In the genomic region with DNA sequence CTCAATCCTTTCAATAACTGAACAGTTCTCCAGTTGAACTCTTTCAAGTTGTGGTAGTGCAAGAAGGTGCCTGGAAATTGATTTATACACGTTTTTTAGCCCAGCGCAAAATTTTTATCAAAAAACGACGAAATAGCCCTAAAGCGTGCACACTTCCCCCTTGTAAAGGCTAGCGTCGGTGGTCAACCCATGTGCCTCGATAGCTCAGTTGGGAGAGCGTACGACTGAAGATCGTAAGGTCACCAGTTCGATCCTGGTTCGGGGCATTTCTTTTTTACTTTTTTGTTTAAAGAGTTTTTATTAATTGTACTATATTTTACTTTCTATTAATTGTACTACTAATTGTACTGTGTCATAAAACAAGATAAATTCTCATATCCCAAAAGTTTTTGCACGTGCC, we compare ENCODE assay signal across 3 worm cellular contexts.
TF ChIP-seq lines count a peak whose summit lies in the region.

No protein-coding gene starts in this region.

TF ChIP-seq in whole organism, L2 larva, 48 proteins besides CTCF, POLR2A, EP300 and RAD21 (continued from another document):
- no peak for TF ChIP-seq ztf-11 (tag; optimal IDR thresholded peaks at IDR 0.05; lab: Kevin White, UChicago)
- TF ChIP-seq crh-2 (tag; optimal IDR thresholded peaks at IDR 0.05; lab: Kevin White, UChicago): no peak
- TF ChIP-seq elt-3 (tag; optimal IDR thresholded peaks at IDR 0.05; lab: Kevin White, UChicago): no peak
TF ChIP-seq in whole organism, L2 larva: peak in this region for 7.

TF ChIP-seq in whole organism, L4 larva, 104 proteins besides CTCF, POLR2A, EP300 and RAD21 (continued from another document and continues in another):
- TF ChIP-seq nhr-111 (GFP tag; optimal IDR thresholded peaks at IDR 0.05; lab: Kevin White, UChicago) (no peak), unc-62 (GFP tag; optimal IDR thresholded peaks at IDR 0.05 in 1 of 2; lab: Kevin White, UChicago) (no peak), unc-62 (tag; optimal IDR thresholded peaks at IDR 0.05; lab: Kevin White, UChicago) (no peak), lin-13 (GFP tag; optimal IDR thresholded peaks at IDR 0.05; lab: Kevin White, UChicago) (no peak), nhr-10 (tag; optimal IDR thresholded peaks at IDR 0.05; lab: Kevin White, UChicago) (no peak), dmd-6 (GFP tag; IDR thresholded peaks at IDR 0.05; lab: Robert Waterston, UW) (peak; percentile 44), ceh-20 (GFP tag; IDR thresholded peaks at IDR 0.05; lab: Robert Waterston, UW) (no peak), lsy-2 (tag; optimal IDR thresholded peaks at IDR 0.05; lab: Kevin White, UChicago) (no peak), nhr-102 (tag; optimal IDR thresholded peaks at IDR 0.05; lab: Kevin White, UChicago) (peak; percentile 54), nhr-237 (tag; optimal IDR thresholded peaks at IDR 0.05; lab: Kevin White, UChicago) (no peak), ztf-11 (tag; optimal IDR thresholded peaks at IDR 0.05; lab: Kevin White, UChicago) (no peak), zip-2 (tag; optimal IDR thresholded peaks at IDR 0.05; lab: Kevin White, UChicago) (no peak), egl-27 (tag; optimal IDR thresholded peaks at IDR 0.05; lab: Kevin White, UChicago) (no peak), nhr-76 (tag; optimal IDR thresholded peaks at IDR 0.05; lab: Kevin White, UChicago) (no peak), mdl-1 (tag; optimal IDR thresholded peaks at IDR 0.05; lab: Kevin White, UChicago) (no peak), nhr-11 (tag; optimal IDR thresholded peaks at IDR 0.05; lab: Kevin White, UChicago) (no peak), ceh-62 (tag; optimal IDR thresholded peaks at IDR 0.05; lab: Kevin White, UChicago) (no peak), daf-8 (GFP tag; IDR thresholded peaks at IDR 0.05; lab: Robert Waterston, UW) (no peak), madf-5 (GFP tag; IDR thresholded peaks at IDR 0.05; lab: Robert Waterston, UW) (0 out of 4 replicates have a peak, but pooled peaks of 1 of the 2 experiments have one; percentile 10), snpc-1.2 (GFP tag; IDR thresholded peaks at IDR 0.05; lab: Robert Waterston, UW) (peak; percentile 77), lim-7 (GFP tag; IDR thresholded peaks at IDR 0.05; lab: Robert Waterston, UW) (peak; percentile 80), sdz-12 (GFP tag; optimal IDR thresholded peaks at IDR 0.05; lab: Kevin White, UChicago) (peak; percentile 42), spr-3 (GFP tag; optimal IDR thresholded peaks at IDR 0.05; lab: Kevin White, UChicago) (no peak), set-16 (GFP tag; IDR thresholded peaks at IDR 0.05; lab: Robert Waterston, UW) (no peak), T26A8.4 (GFP tag; IDR thresholded peaks at IDR 0.05; lab: Robert Waterston, UW) (peak; percentile 75), zfp-2 (tag; optimal IDR thresholded peaks at IDR 0.05; lab: Kevin White, UChicago) (no peak), dmd-9 (GFP tag; IDR thresholded peaks at IDR 0.05; lab: Robert Waterston, UW) (no peak), lin-15B (tag; optimal IDR thresholded peaks at IDR 0.05; lab: Kevin White, UChicago) (no peak), nhr-42 (GFP tag; IDR thresholded peaks at IDR 0.05; lab: Robert Waterston, UW) (no peak), D1046.2 (GFP tag; IDR thresholded peaks at IDR 0.05; lab: Robert Waterston, UW) (no peak), daf-19 (GFP tag; conservative IDR thresholded peaks at IDR 0.05; lab: Robert Waterston, UW) (peak; percentile 59; the same call in 1 of the 2 replicates), dmd-8 (GFP tag; IDR thresholded peaks at IDR 0.05; lab: Robert Waterston, UW) (peak; percentile 79; the same call in 1 of the 2 replicates), zip-11 (GFP tag; IDR thresholded peaks at IDR 0.05; lab: Robert Waterston, UW) (no peak), lin-1 (GFP tag; IDR thresholded peaks at IDR 0.05; lab: Robert Waterston, UW) (peak; percentile 52; the same call in 1 of the 2 replicates), ceh-28 (tag; optimal IDR thresholded peaks at IDR 0.05; lab: Kevin White, UChicago) (no peak), ctbp-1 (GFP tag; IDR thresholded peaks at IDR 0.05; lab: Robert Waterston, UW) (0 out of 2 replicates have a peak, but pooled peaks have one; percentile 18), Y75B8A.6 (GFP tag; IDR thresholded peaks at IDR 0.05; lab: Robert Waterston, UW) (0 out of 2 replicates have a peak, but pooled peaks have one; percentile 41), ceh-44 (GFP tag; IDR thresholded peaks at IDR 0.05; lab: Robert Waterston, UW) (no peak), F37D6.2 (tag; optimal IDR thresholded peaks at IDR 0.05; lab: Kevin White, UChicago) (no peak), mdt-29 (GFP tag; IDR thresholded peaks at IDR 0.05; lab: Robert Waterston, UW) (no peak), attf-4 (tag; optimal IDR thresholded peaks at IDR 0.05; lab: Kevin White, UChicago) (no peak), mxl-3 (GFP tag; optimal IDR thresholded peaks at IDR 0.05; lab: Kevin White, UChicago) (peak; percentile 14), vab-7 (GFP tag; IDR thresholded peaks at IDR 0.05; lab: Robert Waterston, UW) (peak; percentile 65), aly-2 (tag; optimal IDR thresholded peaks at IDR 0.05; lab: Kevin White, UChicago) (no peak), arid-1 (GFP tag; conservative IDR thresholded peaks at IDR 0.05; lab: Robert Waterston, UW) (peak; percentile 79), Y105C5A.15 (GFP tag; IDR thresholded peaks at IDR 0.05; lab: Robert Waterston, UW) (no peak), nhr-48 (tag; optimal IDR thresholded peaks at IDR 0.05; lab: Kevin White, UChicago) (peak; percentile 21), F10B5.3 (tag; optimal IDR thresholded peaks at IDR 0.05; lab: Kevin White, UChicago) (no peak), egl-43 (GFP tag; IDR thresholded peaks at IDR 0.05; lab: Robert Waterston, UW) (peak; percentile 63; the same call in 1 of the 2 replicates), ZK337.2 (GFP tag; IDR thresholded peaks at IDR 0.05; lab: Robert Waterston, UW) (no peak), lir-3 (tag; optimal IDR thresholded peaks at IDR 0.05; lab: Kevin White, UChicago) (no peak), lin-29 (GFP tag; IDR thresholded peaks at IDR 0.05; lab: Robert Waterston, UW) (no peak), ZK546.5 (tag; optimal IDR thresholded peaks at IDR 0.05; lab: Kevin White, UChicago) (no peak), jun-1 (tag; optimal IDR thresholded peaks at IDR 0.05; lab: Kevin White, UChicago) (no peak), ztf-7 (tag; optimal IDR thresholded peaks at IDR 0.05; lab: Kevin White, UChicago) (no peak), T20F7.1 (GFP tag; optimal IDR thresholded peaks at IDR 0.05; lab: Kevin White, UChicago) (no peak), madf-9 (GFP tag; conservative IDR thresholded peaks at IDR 0.05; lab: Robert Waterston, UW) (0 out of 2 replicates have a peak, but pooled peaks have one; percentile 45), zag-1 (tag; optimal IDR thresholded peaks at IDR 0.05; lab: Kevin White, UChicago) (no peak), rbr-2 (tag; optimal IDR thresholded peaks at IDR 0.05; lab: Kevin White, UChicago) (peak; percentile 30), php-3 (GFP tag; IDR thresholded peaks at IDR 0.05; lab: Robert Waterston, UW) (0 out of 2 replicates have a peak, but pooled peaks have one; percentile 36), daf-16 (GFP tag; optimal IDR thresholded peaks at IDR 0.05; lab: Kevin White, UChicago) (peak in 1 of 2 experiments; percentile 16), daf-16 (tag; optimal IDR thresholded peaks at IDR 0.05; lab: Kevin White, UChicago) (peak; percentile 28)

TF ChIP-seq in whole organism, late embryonic, 69 proteins besides CTCF, POLR2A, EP300 and RAD21 (continued from another document):
- TF ChIP-seq hlh-6 (tag; optimal IDR thresholded peaks at IDR 0.05; lab: Kevin White, UChicago) (no peak), lin-11 (tag; optimal IDR thresholded peaks at IDR 0.05; lab: Kevin White, UChicago) (no peak), pha-4 (tag; optimal IDR thresholded peaks at IDR 0.05; lab: Kevin White, UChicago) (no peak), F13H6.1 (tag; optimal IDR thresholded peaks at IDR 0.05; lab: Kevin White, UChicago) (no peak), rnt-1 (tag; optimal IDR thresholded peaks at IDR 0.05; lab: Kevin White, UChicago) (no peak), K02D7.2 (tag; optimal IDR thresholded peaks at IDR 0.05; lab: Kevin White, UChicago) (no peak), syd-9 (tag; optimal IDR thresholded peaks at IDR 0.05; lab: Kevin White, UChicago) (no peak), ref-2 (tag; optimal IDR thresholded peaks at IDR 0.05; lab: Kevin White, UChicago) (no peak), C38D4.7 (GFP tag; optimal IDR thresholded peaks at IDR 0.05; lab: Kevin White, UChicago) (peak; percentile 38), ceh-6 (GFP tag; optimal IDR thresholded peaks at IDR 0.05; lab: Kevin White, UChicago) (peak; percentile 12), npax-4 (tag; optimal IDR thresholded peaks at IDR 0.05; lab: Kevin White, UChicago) (no peak), ets-4 (tag; optimal IDR thresholded peaks at IDR 0.05; lab: Kevin White, UChicago) (no peak), hlh-13 (GFP tag; optimal IDR thresholded peaks at IDR 0.05; lab: Kevin White, UChicago) (peak; percentile 20)
TF ChIP-seq in whole organism, late embryonic: peak in this region for 8.
